Worm (Caenorhabditis elegans): ENCODE results near the gene H01M10.2.

DNA sequence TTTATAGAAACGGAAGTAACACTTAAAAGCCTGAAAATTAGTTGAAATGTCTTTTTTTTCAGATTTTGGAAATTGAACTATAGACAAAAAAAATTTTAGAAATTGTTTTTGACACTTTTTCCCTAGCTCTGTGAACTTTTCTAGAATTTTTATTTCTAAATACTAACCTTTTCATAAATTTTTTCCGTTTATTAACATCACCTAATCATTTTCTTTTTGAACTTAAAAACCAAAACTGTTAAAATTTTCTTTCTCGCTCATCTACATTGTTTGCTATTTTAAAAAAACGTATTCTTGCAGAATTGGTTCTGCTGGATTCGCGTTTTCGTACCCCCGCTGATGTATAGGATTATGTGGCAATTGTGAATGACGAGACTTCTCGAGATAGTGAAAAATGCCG lies 8.1 kb upstream of the H01M10.2 start, which contains the start of the genes nhr-40 and T03G6.7:
- no peak for TF ChIP-seq T23F11.4 (GFP tag; optimal IDR thresholded peaks at IDR 0.05)
- TF ChIP-seq hlh-8 (tag; optimal IDR thresholded peaks at IDR 0.05), result no peak
- no peak for TF ChIP-seq pqm-1 (tag; optimal IDR thresholded peaks at IDR 0.05)
- TF ChIP-seq nhr-11 (tag; optimal IDR thresholded peaks at IDR 0.05), result no peak

All from whole organism, late embryonic.